Worm (Caenorhabditis elegans) whole organism, late embryonic: ENCODE data around the gene sre-13.

ENCODE experiments used
- ahr-1 ChIP-seq: sonication (generic microtip); optimal IDR thresholded peaks from 2 replicates; lab custom pipeline; 2016; ENCODE audit warnings: missing genetic modification characterization, missing compliant biosample characterization
- ama-1 ChIP-seq: fragments of 150-350 bp; optimal IDR thresholded peaks from 2 replicates; lab custom pipeline; 2014
- ceh-18 ChIP-seq: sonication (generic microtip); optimal IDR thresholded peaks from 2 replicates; lab custom pipeline; 2016; ENCODE audit warnings: missing genetic modification characterization, missing compliant biosample characterization
- ceh-2 ChIP-seq: sonication (generic microtip); optimal IDR thresholded peaks from 2 replicates; lab custom pipeline; 2016; ENCODE audit warnings: missing genotype, missing genetic modification characterization, missing compliant biosample characterization
- ceh-22 ChIP-seq: sonication (generic microtip); optimal IDR thresholded peaks from 2 replicates; lab custom pipeline; 2017; ENCODE audit warnings: missing biosample characterization, missing genetic modification characterization
- ceh-24 ChIP-seq: sonication (generic microtip); optimal IDR thresholded peaks from 2 replicates; lab custom pipeline; 2016; ENCODE audit warnings: mild to moderate bottlenecking, missing genetic modification characterization, missing compliant biosample characterization
- ceh-30 ChIP-seq: fragments of 150-350 bp; optimal IDR thresholded peaks from 2 replicates; lab custom pipeline; 2014; ENCODE audit warnings: missing biosample characterization, missing genetic modification characterization
- ceh-31 ChIP-seq: sonication (generic microtip); optimal IDR thresholded peaks from 2 replicates; lab custom pipeline; 2016; ENCODE audit warnings: missing genetic modification characterization, missing compliant biosample characterization
- ceh-34 ChIP-seq: sonication (generic microtip); optimal IDR thresholded peaks from 2 replicates; lab custom pipeline; 2016; ENCODE audit warnings: mild to moderate bottlenecking, missing genetic modification characterization, missing compliant biosample characterization
- ceh-6 ChIP-seq: fragments of 200-800 bp; sonication (Bioruptor generic); optimal IDR thresholded peaks from 2 replicates; lab custom pipeline; 2018; ENCODE audit warnings: mild to moderate bottlenecking, missing genetic modification characterization, missing compliant biosample characterization
- ceh-9 ChIP-seq: sonication (generic microtip); optimal IDR thresholded peaks from 2 replicates; lab custom pipeline; 2016; ENCODE audit warnings: mild to moderate bottlenecking, missing genetic modification characterization, inconsistent platforms, missing compliant biosample characterization
- che-1 ChIP-seq: sonication (generic microtip); optimal IDR thresholded peaks from 2 replicates; lab custom pipeline; 2016; ENCODE audit warnings: mild to moderate bottlenecking, missing genetic modification characterization, missing compliant biosample characterization
- dmd-4 ChIP-seq: sonication (generic microtip); optimal IDR thresholded peaks from 2 replicates; lab custom pipeline; 2016; ENCODE audit warnings: borderline replicate concordance, missing genetic modification characterization, missing compliant biosample characterization
- elt-4 ChIP-seq: sonication (generic microtip); optimal IDR thresholded peaks from 2 replicates; lab custom pipeline; 2016; ENCODE audit warnings: missing genetic modification characterization, missing compliant biosample characterization
- eyg-1 ChIP-seq: sonication (generic microtip); optimal IDR thresholded peaks from 2 replicates; lab custom pipeline; 2016; ENCODE audit warnings: missing genotype, missing genetic modification characterization, missing compliant biosample characterization
- fkh-10 ChIP-seq: fragments of 150-350 bp; optimal IDR thresholded peaks from 2 replicates; lab custom pipeline; 2014; ENCODE audit warnings: missing biosample characterization, missing genetic modification reagents, missing genetic modification characterization
- fkh-6 ChIP-seq: sonication (generic microtip); optimal IDR thresholded peaks from 2 replicates; lab custom pipeline; 2016; ENCODE audit warnings: missing genetic modification characterization, missing compliant biosample characterization
- gmeb-2 ChIP-seq: sonication (generic microtip); optimal IDR thresholded peaks from 2 replicates; lab custom pipeline; 2016; ENCODE audit warnings: missing genetic modification characterization, inconsistent platforms, missing compliant biosample characterization
- hlh-6 ChIP-seq: sonication (generic microtip); optimal IDR thresholded peaks from 2 replicates; lab custom pipeline; 2016; ENCODE audit warnings: missing genotype, missing genetic modification characterization, missing compliant biosample characterization
- hlh-8 ChIP-seq: sonication (generic microtip); optimal IDR thresholded peaks from 2 replicates; lab custom pipeline; 2016; ENCODE audit warnings: missing genotype, missing genetic modification characterization, missing compliant biosample characterization
- madf-2 ChIP-seq: sonication (generic microtip); optimal IDR thresholded peaks from 2 replicates; lab custom pipeline; 2017; ENCODE audit warnings: missing genetic modification characterization, missing compliant biosample characterization
- mec-3 ChIP-seq: sonication (generic microtip); optimal IDR thresholded peaks from 2 replicates; lab custom pipeline; 2016; ENCODE audit warnings: borderline replicate concordance, missing genetic modification characterization, missing compliant biosample characterization
- nfya-1 ChIP-seq: sonication (generic microtip); optimal IDR thresholded peaks from 2 replicates; lab custom pipeline; 2017; ENCODE audit warnings: missing genetic modification characterization, mild to moderate bottlenecking, missing compliant biosample characterization, antibody characterized with exemption, moderate library complexity
- nhr-11 ChIP-seq: fragments of 150-350 bp; optimal IDR thresholded peaks from 2 replicates; lab custom pipeline; 2014; ENCODE audit warnings: missing biosample characterization, missing genetic modification characterization
- pat-9 ChIP-seq: fragments of 200-800 bp; sonication (Bioruptor generic); optimal IDR thresholded peaks from 2 replicates; lab custom pipeline; 2018; ENCODE audit warnings: mild to moderate bottlenecking, missing genetic modification characterization, moderate library complexity, missing compliant biosample characterization
- pha-2 ChIP-seq: sonication (generic microtip); optimal IDR thresholded peaks from 2 replicates; lab custom pipeline; 2017; ENCODE audit warnings: mild to moderate bottlenecking, missing genetic modification characterization, missing compliant biosample characterization
- pha-4 ChIP-seq: fragments of 150-350 bp; optimal IDR thresholded peaks from 2 replicates; lab custom pipeline; 2018; ENCODE audit warnings: missing biosample characterization, missing genetic modification reagents, missing genetic modification characterization
- pros-1 ChIP-seq: fragments of 150-350 bp; optimal IDR thresholded peaks from 2 replicates; lab custom pipeline; 2014; ENCODE audit warnings: missing biosample characterization, missing genetic modification reagents, missing genetic modification characterization
- ref-2 ChIP-seq: sonication (generic microtip); optimal IDR thresholded peaks from 2 replicates; lab custom pipeline; 2016; ENCODE audit warnings: missing genetic modification characterization, missing compliant biosample characterization
- sdc-2 ChIP-seq: sonication (generic microtip); optimal IDR thresholded peaks from 2 replicates; lab custom pipeline; 2016; ENCODE audit warnings: missing genotype, missing genetic modification characterization, missing compliant biosample characterization
- sox-2 ChIP-seq: fragments of 200-800 bp; sonication (Bioruptor generic); IDR thresholded peaks from 2 replicates; pipeline ENCODE4 v1.3.6; 2022; ENCODE audit warnings: missing genetic modification reagents, missing genetic modification characterization, missing compliant biosample characterization
- tbx-7 ChIP-seq: sonication (generic microtip); optimal IDR thresholded peaks from 2 replicates; lab custom pipeline; 2016; ENCODE audit warnings: missing genotype, missing genetic modification characterization, missing compliant biosample characterization
- ttx-3 ChIP-seq: sonication (generic microtip); optimal IDR thresholded peaks from 2 replicates; lab custom pipeline; 2016; ENCODE audit warnings: missing genetic modification reagents, missing genetic modification characterization, missing compliant biosample characterization
- unc-3 ChIP-seq, 2 experiments: fragments of 200-800 bp in 1 of 2; sonication (Bioruptor generic) in 1 of 2; sonication (generic microtip) in 1 of 2; conservative IDR thresholded peaks in 1 of 2; optimal IDR thresholded peaks in 1 of 2; 2 replicates each; pipeline versions ENCODE4 v1.3.6 to Lab custom; 2016 to 2022; ENCODE audit warnings: missing compliant biosample characterization in 2 of 2, missing genetic modification characterization in 2 of 2, missing genetic modification reagents in 1 of 2
- unc-42 ChIP-seq: sonication (generic microtip); optimal IDR thresholded peaks from 2 replicates; lab custom pipeline; 2016; ENCODE audit warnings: missing genotype, missing genetic modification characterization, missing compliant biosample characterization
- unc-86 ChIP-seq: sonication (generic microtip); optimal IDR thresholded peaks from 2 replicates; lab custom pipeline; 2016; ENCODE audit warnings: missing genetic modification characterization, missing compliant biosample characterization

sre-13 gene

DNA sequence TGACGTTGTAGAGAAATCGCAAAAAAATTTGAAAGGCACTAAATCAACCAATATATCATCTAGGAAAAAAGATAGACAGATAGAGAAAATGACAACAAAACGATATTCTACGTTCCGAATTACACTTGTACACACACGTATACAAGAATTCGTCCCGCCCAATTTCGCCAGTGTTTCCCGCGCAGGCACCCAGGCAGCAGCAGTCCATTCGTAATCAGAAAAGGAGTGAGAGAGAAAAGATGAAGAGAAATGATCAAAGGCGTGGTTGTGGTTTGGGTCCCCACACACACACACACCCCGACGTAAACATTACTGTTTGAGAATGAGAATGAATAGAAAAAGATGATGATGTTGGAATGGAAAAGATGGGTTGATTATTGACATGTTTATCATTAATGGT is 37.0 kb upstream of the sre-13 start:
- TF ChIP-seq mec-3 (tag; lab: Kevin White, UChicago) (no peak), ceh-9 (tag; lab: Kevin White, UChicago) (no peak), ceh-30 (tag; lab: Kevin White, UChicago) (no peak), sdc-2 (no peak), unc-3 (GFP tag; conservative IDR thresholded peaks at IDR 0.05; lab: Robert Waterston, UW) (no peak), unc-3 (tag; optimal IDR thresholded peaks at IDR 0.05; lab: Kevin White, UChicago) (no peak), pat-9 (tag; lab: Kevin White, UChicago) (no peak), ref-2 (no peak), ceh-2 (no peak), hlh-6 (tag; lab: Kevin White, UChicago) (no peak), tbx-7 (no peak), che-1 (tag; lab: Kevin White, UChicago) (no peak), ceh-22 (no peak), sox-2 (GFP tag; lab: Robert Waterston, UW) (no peak), hlh-8 (tag; lab: Kevin White, UChicago) (no peak), madf-2 (tag; lab: Kevin White, UChicago) (no peak), ceh-24 (tag; lab: Kevin White, UChicago) (no peak), unc-42 (tag; lab: Kevin White, UChicago) (no peak), dmd-4 (tag; lab: Kevin White, UChicago) (no peak)

DNA sequence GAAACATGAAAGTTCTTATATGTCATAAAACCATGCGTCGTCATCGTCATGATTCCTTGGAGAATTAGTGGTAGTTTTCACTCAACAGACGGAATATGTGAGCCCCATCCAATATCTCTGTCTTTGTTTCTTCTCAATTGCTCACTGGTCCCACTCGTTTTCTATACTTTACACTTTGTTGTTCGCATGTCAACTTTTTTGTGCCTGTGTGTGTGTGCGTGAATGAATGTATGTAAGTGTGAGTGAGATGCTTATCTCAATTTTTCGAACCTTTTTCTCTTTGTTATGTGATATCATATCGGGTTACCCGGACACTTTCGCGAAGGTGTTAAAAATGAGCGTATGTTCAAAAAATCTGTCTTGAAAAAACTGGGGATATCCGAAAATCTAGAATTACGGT is 35.5 kb upstream of the sre-13 start:
- TF ChIP-seq sdc-2 (no peak), ahr-1 (no peak), fkh-10 (no peak), elt-4 (tag; lab: Kevin White, UChicago) (no peak), nhr-11 (tag; lab: Kevin White, UChicago) (no peak)

DNA sequence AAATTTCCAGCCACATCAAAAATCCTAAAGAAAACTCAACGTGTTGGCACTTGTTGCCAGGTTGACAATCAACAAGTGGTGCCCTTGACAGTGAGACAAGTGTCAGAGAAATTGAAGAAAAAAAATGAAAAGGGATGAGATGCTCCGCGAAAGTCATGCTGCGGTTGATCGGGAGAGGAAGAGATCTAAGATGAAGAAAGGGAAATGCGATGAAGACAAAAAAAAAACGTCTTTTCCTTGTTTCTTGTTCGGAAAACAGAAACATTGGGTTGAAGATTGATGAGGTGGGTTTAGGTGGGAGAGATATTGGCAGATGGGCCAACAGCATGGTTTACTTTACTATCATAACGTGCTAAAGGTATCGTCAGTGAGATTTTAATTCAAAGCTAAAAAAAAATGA is 33.5 kb upstream of the sre-13 start:
- TF ChIP-seq eyg-1 (tag; lab: Kevin White, UChicago): no peak
- TF ChIP-seq ceh-18 (tag; lab: Kevin White, UChicago): peak; percentile 1
- TF ChIP-seq fkh-6 (tag; lab: Kevin White, UChicago): no peak

DNA sequence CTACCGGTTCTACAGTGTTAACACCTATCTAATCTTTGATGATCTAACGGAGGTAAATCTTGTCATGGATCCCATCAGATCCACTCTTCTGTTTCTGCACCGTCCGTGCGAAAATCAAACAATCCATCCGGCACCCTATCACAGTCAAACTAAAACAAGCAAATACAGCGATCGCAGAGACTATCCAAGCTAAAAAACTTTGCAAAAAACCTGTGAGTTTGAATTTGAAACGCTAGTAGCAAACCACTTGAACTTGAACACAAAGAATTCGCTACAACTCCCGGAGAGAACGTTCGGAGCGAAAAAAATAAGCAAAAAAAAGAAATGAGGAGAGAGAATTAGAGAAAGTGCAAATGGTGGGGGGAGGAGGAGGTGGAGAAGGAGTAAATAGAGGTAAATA is 32.0 kb upstream of the sre-13 start:
- TF ChIP-seq ceh-2: no peak
- no peak for TF ChIP-seq ceh-31 (tag; lab: Kevin White, UChicago)
- TF ChIP-seq sdc-2: no peak
- TF ChIP-seq gmeb-2 (tag; lab: Kevin White, UChicago): no peak
- TF ChIP-seq nfya-1 (tag; lab: Kevin White, UChicago): no peak
- no peak for TF ChIP-seq pha-4 (tag; lab: Kevin White, UChicago)
- TF ChIP-seq pha-2 (tag; lab: Kevin White, UChicago): no peak
- no peak for TF ChIP-seq tbx-7
- no peak for TF ChIP-seq unc-86 (tag; lab: Kevin White, UChicago)
- TF ChIP-seq pros-1 (tag; lab: Kevin White, UChicago): no peak
- no peak for TF ChIP-seq ttx-3 (tag; lab: Kevin White, UChicago)
- TF ChIP-seq mec-3 (tag; lab: Kevin White, UChicago): no peak
- no peak for TF ChIP-seq hlh-6 (tag; lab: Kevin White, UChicago)
- no peak for TF ChIP-seq ceh-34 (tag; lab: Kevin White, UChicago)
- TF ChIP-seq ceh-6 (GFP tag; lab: Kevin White, UChicago): no peak
- TF ChIP-seq fkh-10: no peak

DNA sequence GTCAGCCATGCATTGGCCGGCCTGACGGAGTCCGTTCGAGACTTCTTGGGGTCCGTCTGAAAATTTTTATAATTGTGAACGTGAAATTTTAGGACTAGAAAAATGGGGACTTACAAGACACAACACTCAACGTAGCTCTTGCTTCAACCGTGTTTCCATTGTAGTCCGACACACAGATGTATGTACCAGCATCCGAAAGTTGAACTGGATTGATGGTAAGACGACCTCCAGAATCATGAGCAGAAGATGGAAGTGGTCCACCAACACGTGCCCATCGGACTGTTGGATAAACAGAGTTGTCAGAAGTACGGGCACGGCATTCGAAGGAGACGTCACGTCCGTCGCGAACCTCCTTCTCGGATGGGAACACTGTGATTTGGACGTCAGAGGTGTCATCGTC is 29.6 kb upstream of the sre-13 start:
- TF ChIP-seq ama-1 (lab: Kevin White, UChicago) (no peak), hlh-8 (tag; lab: Kevin White, UChicago) (no peak), ceh-2 (no peak)
- TF ChIP-seq, all 69 proteins: peak for 0
